Worm (Caenorhabditis elegans): ENCODE data around the gene tbc-11.

The tbc-11 gene

DNA sequence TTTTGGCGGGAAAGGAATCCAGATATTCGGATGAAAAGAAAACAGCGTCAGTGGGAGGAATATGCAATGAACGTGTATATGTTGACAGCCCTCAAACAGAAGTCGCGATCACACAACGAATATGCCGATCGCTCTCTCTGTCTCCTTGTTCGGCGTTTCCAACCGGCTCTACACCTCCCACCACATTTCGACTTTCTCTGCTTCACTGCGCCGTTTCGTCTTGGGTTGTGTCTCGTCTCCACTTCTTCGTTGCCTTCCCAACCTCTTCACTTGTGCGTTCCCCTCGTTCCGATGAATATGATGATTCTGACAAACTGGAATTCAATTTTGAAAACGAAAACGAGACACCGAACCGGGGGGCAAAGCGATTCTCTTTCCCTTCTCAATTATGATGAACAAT, 26.8 kb upstream of the tbc-11 start, which contains the start of gene mab-7:
TSS of gene mab-7 (minus strand) at position 101 of the 400 bp plus-strand sequence.
- TF ChIP-seq T23F11.4 (GFP tag; optimal IDR thresholded peaks at IDR 0.05) = no peak
- no peak for TF ChIP-seq lim-6 (tag; optimal IDR thresholded peaks at IDR 0.05)
- no peak for TF ChIP-seq unc-3 (GFP tag; conservative IDR thresholded peaks at IDR 0.05)
- TF ChIP-seq unc-3 (tag; optimal IDR thresholded peaks at IDR 0.05) = no peak
- TF ChIP-seq ceh-6 (GFP tag; optimal IDR thresholded peaks at IDR 0.05) = no peak
- no peak for TF ChIP-seq fkh-10 (GFP tag; optimal IDR thresholded peaks at IDR 0.05)
- TF ChIP-seq mec-3 (tag; optimal IDR thresholded peaks at IDR 0.05; ENCODE audit: borderline replicate concordance) = no peak
- TF ChIP-seq tbx-2 (tag; optimal IDR thresholded peaks at IDR 0.05) = no peak
- TF ChIP-seq Y22D7AL.16 (tag; optimal IDR thresholded peaks at IDR 0.05) = no peak
- TF ChIP-seq lin-11 (tag; optimal IDR thresholded peaks at IDR 0.05) = no peak
- no peak for TF ChIP-seq ceh-18 (tag; optimal IDR thresholded peaks at IDR 0.05)
- no peak for TF ChIP-seq F13H6.1 (tag; optimal IDR thresholded peaks at IDR 0.05)
- TF ChIP-seq syd-9 (tag; optimal IDR thresholded peaks at IDR 0.05) = no peak
- TF ChIP-seq nhr-232 (tag; optimal IDR thresholded peaks at IDR 0.05) = no peak
- no peak for TF ChIP-seq ceh-14 (tag; optimal IDR thresholded peaks at IDR 0.05)
- no peak for TF ChIP-seq pqm-1 (tag; optimal IDR thresholded peaks at IDR 0.05)
- no peak for TF ChIP-seq hlh-30 (tag; optimal IDR thresholded peaks at IDR 0.05; ENCODE audit: insufficient read depth)
- no peak for TF ChIP-seq sox-2 (GFP tag; IDR thresholded peaks at IDR 0.05)
- TF ChIP-seq pha-4 (tag; optimal IDR thresholded peaks at IDR 0.05) = no peak

DNA sequence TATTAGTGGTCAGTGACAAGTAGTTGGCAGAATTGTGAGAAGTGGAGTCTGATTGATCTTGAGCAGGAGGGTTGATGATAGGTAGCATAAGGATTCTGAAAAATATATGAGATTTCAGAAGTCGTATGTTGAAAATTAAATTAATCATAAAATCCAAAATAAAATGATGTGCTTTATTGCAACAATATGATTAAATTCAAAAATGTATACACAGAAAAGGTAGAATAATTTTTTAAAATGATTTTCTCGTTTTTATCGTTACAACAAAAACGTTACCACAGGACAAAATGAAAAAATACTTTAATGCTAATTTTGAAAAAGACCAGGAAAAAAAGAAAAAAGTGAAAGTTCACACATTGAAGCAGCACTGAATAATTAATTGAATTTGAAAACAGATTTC, 22.2 kb upstream of the tbc-11 start, which contains the start of gene ZC13.10:
TSS of gene ZC13.10 (minus strand) at position 101 of the 400 bp plus-strand sequence.
- TF ChIP-seq elt-2 (tag; optimal IDR thresholded peaks at IDR 0.05) (no peak), Y22D7AL.16 (tag; optimal IDR thresholded peaks at IDR 0.05) (no peak), ceh-9 (tag; optimal IDR thresholded peaks at IDR 0.05) (no peak), F13H6.1 (tag; optimal IDR thresholded peaks at IDR 0.05) (no peak), ets-4 (tag; optimal IDR thresholded peaks at IDR 0.05) (no peak), ceh-48 (tag; optimal IDR thresholded peaks at IDR 0.05) (no peak), pros-1 (tag; optimal IDR thresholded peaks at IDR 0.05) (no peak), pax-1 (tag; optimal IDR thresholded peaks at IDR 0.05) (no peak), ztf-16 (tag; optimal IDR thresholded peaks at IDR 0.05) (no peak), K09A11.1 (tag; optimal IDR thresholded peaks at IDR 0.05; ENCODE audit: insufficient read depth) (no peak), dve-1 (tag; optimal IDR thresholded peaks at IDR 0.05) (no peak), pat-9 (tag; optimal IDR thresholded peaks at IDR 0.05) (no peak)

DNA sequence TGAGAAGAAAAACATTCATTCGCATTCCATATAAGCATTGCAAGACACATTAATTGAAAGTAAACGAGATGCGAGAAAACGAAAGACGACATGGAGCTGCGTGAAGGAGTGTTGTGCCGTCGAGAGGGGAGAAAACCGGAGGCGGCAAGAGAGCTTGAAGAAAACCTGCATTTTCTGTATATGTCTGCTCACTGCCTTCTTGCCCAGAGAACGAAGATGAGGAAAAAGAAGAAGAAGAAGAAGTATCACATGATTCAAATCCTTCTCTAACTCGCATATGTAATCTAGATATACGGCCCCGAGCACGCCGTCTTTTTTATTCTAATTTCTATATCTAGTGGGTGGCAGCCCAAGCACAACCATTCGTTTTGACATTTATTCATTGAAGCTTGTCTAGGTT, 14.4 kb upstream of the tbc-11 start:
- TF ChIP-seq hlh-15 (tag; optimal IDR thresholded peaks at IDR 0.05) (no peak), ets-4 (tag; optimal IDR thresholded peaks at IDR 0.05) (no peak), fkh-6 (tag; optimal IDR thresholded peaks at IDR 0.05) (no peak), ceh-45 (GFP tag; IDR thresholded peaks at IDR 0.05) (no peak), madf-2 (tag; optimal IDR thresholded peaks at IDR 0.05) (no peak), ceh-34 (tag; optimal IDR thresholded peaks at IDR 0.05) (no peak), unc-42 (tag; optimal IDR thresholded peaks at IDR 0.05) (peak; percentile 37)

ce11 chrX:912564-912963, 12.2 kb upstream of the tbc-11 start:
- TF ChIP-seq ceh-30 (tag; optimal IDR thresholded peaks at IDR 0.05) (no peak), ceh-19 (GFP tag; optimal IDR thresholded peaks at IDR 0.05) (no peak), ttx-3 (tag; optimal IDR thresholded peaks at IDR 0.05) (no peak), C38D4.7 (GFP tag; optimal IDR thresholded peaks at IDR 0.05) (no peak), ceh-45 (GFP tag; IDR thresholded peaks at IDR 0.05) (no peak), K02D7.2 (tag; optimal IDR thresholded peaks at IDR 0.05) (no peak), pqm-1 (tag; optimal IDR thresholded peaks at IDR 0.05) (no peak)
